Worm (Caenorhabditis elegans) whole organism, young adult: Measurements from ENCODE around the gene C44H4.8.
A peak's percentile ranks its signal among the peaks of the same experiment; 100 is the strongest.

Experiments
- B0261.1 ChIP-seq: sonication (generic microtip); optimal IDR thresholded peaks from 2 replicates; lab custom pipeline; 2016; ENCODE audit warnings: mild to moderate bottlenecking, missing genetic modification characterization, moderate library complexity, missing compliant biosample characterization
- B0336.3 ChIP-seq: fragments of 200-800 bp; sonication (Bioruptor generic); IDR thresholded peaks from 2 replicates; pipeline ENCODE4 v1.3.6; 2022; ENCODE audit warnings: missing genetic modification characterization, missing compliant biosample characterization
- F22D6.2 ChIP-seq: sonication (generic microtip); optimal IDR thresholded peaks from 2 replicates; lab custom pipeline; 2016; ENCODE audit warnings: mild to moderate bottlenecking, missing genetic modification characterization, missing compliant biosample characterization
- F37B4.10 ChIP-seq: fragments of 200-800 bp; sonication (Bioruptor generic); IDR thresholded peaks from 2 replicates; pipeline ENCODE4 v1.3.6; 2022; ENCODE audit warnings: missing genetic modification characterization, missing compliant biosample characterization
- F52B5.7 ChIP-seq: sonication (generic microtip); optimal IDR thresholded peaks from 2 replicates; lab custom pipeline; 2016; ENCODE audit warnings: mild to moderate bottlenecking, missing genetic modification characterization, missing compliant biosample characterization
- F55B11.4 ChIP-seq: sonication (generic microtip); optimal IDR thresholded peaks from 2 replicates; lab custom pipeline; 2016; ENCODE audit warnings: missing compliant biosample characterization, missing genetic modification characterization, borderline replicate concordance; ENCODE audit not compliant: insufficient read depth
- F57A8.1 ChIP-seq: fragments of 200-800 bp; sonication (Bioruptor generic); optimal IDR thresholded peaks from 2 replicates; lab custom pipeline; 2018; ENCODE audit warnings: mild to moderate bottlenecking, missing genetic modification characterization, moderate library complexity, missing compliant biosample characterization
- K12H6.12 ChIP-seq: fragments of 200-800 bp; sonication (Bioruptor generic); optimal IDR thresholded peaks from 2 replicates; lab custom pipeline; 2018; ENCODE audit warnings: mild to moderate bottlenecking, missing genetic modification characterization, missing compliant biosample characterization
- T07F8.4 ChIP-seq: sonication (generic microtip); optimal IDR thresholded peaks from 2 replicates; lab custom pipeline; 2016; ENCODE audit warnings: mild to moderate bottlenecking, missing genetic modification characterization, moderate library complexity, missing compliant biosample characterization
- Y53F4B.3 ChIP-seq: fragments of 200-800 bp; sonication (Bioruptor generic); IDR thresholded peaks from 2 replicates; pipeline ENCODE4 v1.3.6; 2022; ENCODE audit warnings: missing genetic modification reagents, missing genetic modification characterization, missing compliant biosample characterization
- Y53G8AR.9 ChIP-seq: fragments of 200-800 bp; sonication (Bioruptor generic); conservative IDR thresholded peaks from 2 replicates; pipeline ENCODE4 v1.3.6; 2022; ENCODE audit warnings: missing genetic modification reagents, missing genetic modification characterization, missing compliant biosample characterization
- Y95B8A.8 ChIP-seq: fragments of 200-800 bp; sonication (Bioruptor generic); IDR thresholded peaks from 2 replicates; pipeline ENCODE4 v1.3.6; 2022; ENCODE audit warnings: missing genetic modification reagents, missing genetic modification characterization, missing compliant biosample characterization
- ZK185.1 ChIP-seq: sonication (generic microtip); optimal IDR thresholded peaks from 2 replicates; lab custom pipeline; 2016; ENCODE audit warnings: mild to moderate bottlenecking, missing genetic modification characterization, missing compliant biosample characterization; ENCODE audit not compliant: poor library complexity, severe bottlenecking
- akir-1 ChIP-seq: fragments of 200-800 bp; sonication (Bioruptor generic); optimal IDR thresholded peaks from 2 replicates; lab custom pipeline; 2018; ENCODE audit warnings: mild to moderate bottlenecking, missing genetic modification characterization, moderate library complexity, missing compliant biosample characterization
- ama-1 ChIP-seq, 3 experiments: fragments of 150-350 bp in 1 of 3; sonication (generic microtip) in 2 of 3; optimal IDR thresholded peaks; 2 replicates each; lab custom pipeline; 2014 to 2018; ENCODE audit warnings: missing biosample characterization in 2 of 3, missing genetic modification characterization in 2 of 3, missing genetic modification reagents in 2 of 3
- attf-3 ChIP-seq: fragments of 200-800 bp; sonication (Bioruptor generic); conservative IDR thresholded peaks from 2 replicates; pipeline ENCODE4 v1.3.6; 2022; ENCODE audit warnings: missing genetic modification reagents, missing genetic modification characterization, missing compliant biosample characterization
- attf-5 ChIP-seq: fragments of 200-800 bp; sonication (Bioruptor generic); optimal IDR thresholded peaks from 2 replicates; lab custom pipeline; 2018; ENCODE audit warnings: mild to moderate bottlenecking, missing genetic modification characterization, missing compliant biosample characterization
- bed-1 ChIP-seq: fragments of 200-800 bp; sonication (Bioruptor generic); IDR thresholded peaks from 2 replicates; pipeline ENCODE4 v1.3.6; 2022; ENCODE audit warnings: missing genetic modification reagents, missing genetic modification characterization, missing compliant biosample characterization
- ceh-100 ChIP-seq: fragments of 200-800 bp; sonication (Bioruptor generic); IDR thresholded peaks from 2 replicates; pipeline ENCODE4 v1.3.6; 2022; ENCODE audit warnings: missing genetic modification reagents, missing genetic modification characterization, missing compliant biosample characterization
- ceh-27 ChIP-seq: fragments of 200-800 bp; sonication (Bioruptor generic); optimal IDR thresholded peaks from 2 replicates; lab custom pipeline; 2018; ENCODE audit warnings: mild to moderate bottlenecking, missing genetic modification characterization, moderate library complexity, missing compliant biosample characterization
- ceh-58 ChIP-seq: fragments of 200-800 bp; sonication (Bioruptor generic); IDR thresholded peaks from 2 replicates; pipeline ENCODE4 v1.3.6; 2022; ENCODE audit warnings: missing genetic modification characterization, missing compliant biosample characterization
- ceh-79 ChIP-seq: sonication (generic microtip); optimal IDR thresholded peaks from 2 replicates; lab custom pipeline; 2017; ENCODE audit warnings: mild to moderate bottlenecking, missing genetic modification characterization, missing compliant biosample characterization
- chd-7 ChIP-seq: sonication (generic microtip); optimal IDR thresholded peaks from 2 replicates; lab custom pipeline; 2016; ENCODE audit warnings: mild to moderate bottlenecking, missing genetic modification characterization, moderate library complexity, missing compliant biosample characterization
- die-1 ChIP-seq: sonication (generic microtip); optimal IDR thresholded peaks from 2 replicates; lab custom pipeline; 2016; ENCODE audit warnings: missing genotype, mild to moderate bottlenecking, missing genetic modification characterization, missing compliant biosample characterization
- dpff-1 ChIP-seq: sonication (generic microtip); optimal IDR thresholded peaks from 2 replicates; lab custom pipeline; 2017; ENCODE audit warnings: mild to moderate bottlenecking, missing genetic modification characterization, missing compliant biosample characterization
- egl-18 ChIP-seq: fragments of 200-800 bp; sonication (Bioruptor generic); IDR thresholded peaks from 2 replicates; pipeline ENCODE4 v1.3.6; 2022; ENCODE audit warnings: missing genetic modification reagents, missing genetic modification characterization, missing compliant biosample characterization
- egl-44 ChIP-seq: fragments of 200-800 bp; sonication (Bioruptor generic); IDR thresholded peaks from 2 replicates; pipeline ENCODE4 v1.3.6; 2022; ENCODE audit warnings: missing genetic modification reagents, missing genetic modification characterization, missing compliant biosample characterization
- fkh-3 ChIP-seq: sonication (generic microtip); optimal IDR thresholded peaks from 2 replicates; lab custom pipeline; 2016; ENCODE audit warnings: mild to moderate bottlenecking, missing genetic modification characterization, missing compliant biosample characterization
- hlh-12 ChIP-seq: sonication (generic microtip); optimal IDR thresholded peaks from 2 replicates; lab custom pipeline; 2016; ENCODE audit warnings: missing genetic modification characterization, missing compliant biosample characterization
- hlh-26 ChIP-seq: fragments of 200-800 bp; sonication (Bioruptor generic); conservative IDR thresholded peaks from 2 replicates; pipeline ENCODE4 v1.3.6; 2022; ENCODE audit warnings: missing genetic modification reagents, missing genetic modification characterization, missing compliant biosample characterization
- hsf-1 ChIP-seq: fragments of 200-800 bp; sonication (Bioruptor generic); IDR thresholded peaks from 2 replicates; pipeline ENCODE4 v1.3.6; 2022; ENCODE audit warnings: missing genetic modification reagents, missing genetic modification characterization, missing compliant biosample characterization
- lag-1 ChIP-seq: fragments of 200-800 bp; sonication (Bioruptor generic); IDR thresholded peaks from 2 replicates; pipeline ENCODE4 v1.3.6; 2022; ENCODE audit warnings: missing genetic modification reagents, missing genetic modification characterization, missing compliant biosample characterization
- lin-40 ChIP-seq: sonication (generic microtip); optimal IDR thresholded peaks from 2 replicates; lab custom pipeline; 2016; ENCODE audit warnings: missing genetic modification characterization, mild to moderate bottlenecking, missing compliant biosample characterization, missing genotype, missing genetic modification reagents
- madf-10 ChIP-seq: sonication (generic microtip); optimal IDR thresholded peaks from 2 replicates; lab custom pipeline; 2016; ENCODE audit warnings: mild to moderate bottlenecking, missing genetic modification characterization, missing compliant biosample characterization
- madf-8 ChIP-seq: fragments of 200-800 bp; sonication (Bioruptor generic); conservative IDR thresholded peaks from 2 replicates; pipeline ENCODE4 v1.3.6; 2022; ENCODE audit warnings: missing genetic modification reagents, missing genetic modification characterization, missing compliant biosample characterization
- mcd-1 ChIP-seq: fragments of 200-800 bp; sonication (Bioruptor generic); IDR thresholded peaks from 2 replicates; pipeline ENCODE4 v1.3.6; 2022; ENCODE audit warnings: missing genetic modification reagents, missing genetic modification characterization, missing compliant biosample characterization
- mxl-1 ChIP-seq: sonication (generic microtip); optimal IDR thresholded peaks from 2 replicates; lab custom pipeline; 2016; ENCODE audit warnings: missing genetic modification characterization, missing compliant biosample characterization
- nfya-1 ChIP-seq: sonication (generic microtip); optimal IDR thresholded peaks from 2 replicates; lab custom pipeline; 2017; ENCODE audit warnings: antibody characterized with exemption, missing compliant biosample characterization, missing genetic modification characterization, borderline replicate concordance; ENCODE audit not compliant: insufficient read depth
- nhr-179 ChIP-seq: sonication (generic microtip); optimal IDR thresholded peaks from 2 replicates; lab custom pipeline; 2016; ENCODE audit warnings: mild to moderate bottlenecking, missing genetic modification characterization, missing compliant biosample characterization
- rcor-1 ChIP-seq: fragments of 200-800 bp; sonication (Bioruptor generic); IDR thresholded peaks from 2 replicates; pipeline ENCODE4 v1.3.6; 2022; ENCODE audit warnings: missing genetic modification reagents, missing genetic modification characterization, missing compliant biosample characterization
- rec-8 ChIP-seq, 2 experiments: sonication (generic microtip); optimal IDR thresholded peaks; 2 replicates each; lab custom pipeline; 2016; ENCODE audit warnings: mild to moderate bottlenecking in 2 of 2, missing genetic modification characterization in 2 of 2, missing genetic modification reagents in 2 of 2, missing genotype in 2 of 2, missing biosample characterization in 1 of 2, missing compliant biosample characterization in 1 of 2, moderate library complexity in 1 of 2
- repo-1 ChIP-seq: sonication (generic microtip); optimal IDR thresholded peaks from 2 replicates; lab custom pipeline; 2017; ENCODE audit warnings: mild to moderate bottlenecking, missing genetic modification characterization, missing compliant biosample characterization
- snpc-1.3 ChIP-seq: sonication (generic microtip); optimal IDR thresholded peaks from 2 replicates; lab custom pipeline; 2017; ENCODE audit warnings: missing genetic modification characterization, mild to moderate bottlenecking, missing compliant biosample characterization, antibody characterized with exemption, moderate library complexity, missing genotype, missing genetic modification reagents; ENCODE audit not compliant: insufficient read depth
- tbp1 ChIP-seq: fragments of 200-800 bp; sonication (Bioruptor generic); optimal IDR thresholded peaks from 2 replicates; lab custom pipeline; 2018; ENCODE audit warnings: mild to moderate bottlenecking, missing genetic modification characterization, missing compliant biosample characterization
- tbx-9 ChIP-seq: sonication (generic microtip); optimal IDR thresholded peaks from 2 replicates; lab custom pipeline; 2016; ENCODE audit warnings: borderline replicate concordance, missing genetic modification characterization, inconsistent platforms, missing compliant biosample characterization
- unc-62 ChIP-seq: fragments of 150-350 bp; optimal IDR thresholded peaks from 2 replicates; lab custom pipeline; 2014; ENCODE audit warnings: missing biosample characterization, missing genetic modification reagents, missing genetic modification characterization
- ztf-18 ChIP-seq: sonication (generic microtip); optimal IDR thresholded peaks from 2 replicates; lab custom pipeline; 2016; ENCODE audit warnings: missing genotype, mild to moderate bottlenecking, missing genetic modification characterization, missing compliant biosample characterization
- ztf-26 ChIP-seq: sonication (generic microtip); optimal IDR thresholded peaks from 2 replicates; lab custom pipeline; 2017; ENCODE audit warnings: missing genetic modification characterization, missing compliant biosample characterization
- ztf-6 ChIP-seq: fragments of 200-800 bp; sonication (Bioruptor generic); IDR thresholded peaks from 2 replicates; pipeline ENCODE4 v1.3.6; 2022; ENCODE audit warnings: missing genetic modification reagents, missing genetic modification characterization, missing compliant biosample characterization

Gene C44H4.8

ce11 chrX:14560297-14560680 is 34.6 kb upstream of the C44H4.8 start (continued):
- TF ChIP-seq T07F8.4 (tag; lab: Kevin White, UChicago), result no peak
- no peak for TF ChIP-seq rec-8 (tag; optimal IDR thresholded peaks at IDR 0.05; lab: Kevin White, UChicago)
- TF ChIP-seq tbx-9, result no peak
- peak; percentile 53 for TF ChIP-seq repo-1 (tag; lab: Kevin White, UChicago)
- TF ChIP-seq F57A8.1 (GFP tag; lab: Kevin White, UChicago), result no peak
- TF ChIP-seq madf-8, result no peak
- TF ChIP-seq ceh-100, result no peak
- peak; percentile 52 for TF ChIP-seq mcd-1
- 0 out of 2 replicates have a peak, but pooled peaks have one; percentile 66 for TF ChIP-seq B0336.3 (GFP tag; lab: Robert Waterston, UW)
- TF ChIP-seq unc-62 (GFP tag; lab: Kevin White, UChicago), result peak; percentile 70
- no peak for TF ChIP-seq attf-3 (GFP tag; lab: Robert Waterston, UW)
- no peak for TF ChIP-seq hsf-1
- no peak for TF ChIP-seq Y95B8A.8 (GFP tag; lab: Robert Waterston, UW)
- peak; percentile 49 for TF ChIP-seq ZK185.1 (tag; lab: Kevin White, UChicago)
- TF ChIP-seq akir-1 (GFP tag; lab: Kevin White, UChicago), result no peak
- no peak for TF ChIP-seq hlh-26 (GFP tag; lab: Robert Waterston, UW)
- peak; percentile 49 for TF ChIP-seq rcor-1 (GFP tag; lab: Robert Waterston, UW)
- peak; percentile 69 for TF ChIP-seq ztf-26
- TF ChIP-seq egl-18 (GFP tag; lab: Robert Waterston, UW), result no peak
- TF ChIP-seq nfya-1 (tag; lab: Kevin White, UChicago), result no peak
- TF ChIP-seq F22D6.2 (tag; lab: Kevin White, UChicago), result peak; percentile 32
- no peak for TF ChIP-seq mxl-1 (tag; lab: Kevin White, UChicago)
- TF ChIP-seq lin-40 (tag; lab: Kevin White, UChicago), result peak; percentile 92
- TF ChIP-seq egl-44 (GFP tag; lab: Robert Waterston, UW), result no peak
- no peak for TF ChIP-seq F52B5.7 (tag; lab: Kevin White, UChicago)
- no peak for TF ChIP-seq snpc-1.3 (tag; lab: Kevin White, UChicago)
- no peak for TF ChIP-seq ceh-79
- peak; percentile 68 for TF ChIP-seq die-1
- TF ChIP-seq nhr-179 (tag; lab: Kevin White, UChicago), result no peak
- TF ChIP-seq chd-7 (tag; lab: Kevin White, UChicago), result peak; percentile 76
- TF ChIP-seq hlh-12, result no peak
- TF ChIP-seq F55B11.4 (tag; lab: Kevin White, UChicago), result no peak
- TF ChIP-seq ztf-6 (GFP tag; lab: Robert Waterston, UW), result no peak; the same call in 1 of the 2 replicates
- no peak for TF ChIP-seq bed-1 (GFP tag; lab: Robert Waterston, UW)
- TF ChIP-seq ceh-58 (GFP tag; lab: Robert Waterston, UW), result no peak
- no peak for TF ChIP-seq ama-1 (optimal IDR thresholded peaks at IDR 0.05; lab: Kevin White, UChicago)
- no peak for TF ChIP-seq ama-1 (GFP tag; optimal IDR thresholded peaks at IDR 0.05; lab: Kevin White, UChicago)
- no peak for TF ChIP-seq F37B4.10 (GFP tag; lab: Robert Waterston, UW)
- no peak for TF ChIP-seq Y53G8AR.9
- TF ChIP-seq madf-10 (tag; lab: Kevin White, UChicago), result peak; percentile 84
- peak; percentile 60 for TF ChIP-seq attf-5 (GFP tag; lab: Kevin White, UChicago)
- peak; percentile 68 for TF ChIP-seq K12H6.12 (tag; lab: Kevin White, UChicago)
- no peak for TF ChIP-seq fkh-3 (tag; lab: Kevin White, UChicago)
- no peak for TF ChIP-seq dpff-1 (tag; lab: Kevin White, UChicago)
- TF ChIP-seq lag-1 (GFP tag; lab: Robert Waterston, UW), result no peak
- peak; percentile 55 for TF ChIP-seq tbp1 (GFP tag; lab: Kevin White, UChicago)
- peak; percentile 85 for TF ChIP-seq ceh-27 (GFP tag; lab: Kevin White, UChicago)
- no peak for TF ChIP-seq B0261.1 (tag; lab: Kevin White, UChicago)
- TF ChIP-seq Y53F4B.3, result no peak
- peak; percentile 49 for TF ChIP-seq ztf-18 (tag; lab: Kevin White, UChicago)
